Fruit fly (Drosophila melanogaster): ENCODE results near the gene CG33645.

DNA sequence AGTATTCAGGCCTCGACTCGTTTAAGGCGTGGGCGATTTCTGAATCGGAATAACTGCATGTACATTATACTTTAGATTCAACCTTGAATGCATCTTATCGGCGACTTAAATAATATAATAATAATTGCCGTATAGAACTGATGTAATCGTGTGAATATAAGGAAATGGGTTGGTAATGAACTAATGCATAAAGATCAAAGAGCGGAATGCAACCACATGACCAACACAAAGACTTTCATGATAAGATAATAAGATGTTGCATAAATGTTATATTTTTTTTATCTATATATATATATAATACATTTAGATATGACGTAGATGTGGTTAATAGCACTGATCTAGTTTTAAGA is 17.0 kb upstream of the CG33645 start:
- TF ChIP-seq insv (optimal IDR thresholded peaks at IDR 0.05) (no peak), Sin3A (optimal IDR thresholded peaks at IDR 0.05) (no peak), h (optimal IDR thresholded peaks at IDR 0.05) (no peak), Myc (optimal IDR thresholded peaks at IDR 0.05) (no peak), ttk (optimal IDR thresholded peaks at IDR 0.05) (no peak), psq (optimal IDR thresholded peaks at IDR 0.05) (no peak)

Measured in Kc167 (cell line).